Worm (Caenorhabditis elegans) whole organism, L2 larva: Measurements from ENCODE around the gene jmjd-3.2.

Experiments used
- lin-13 ChIP-seq: fragments of 150-350 bp; optimal IDR thresholded peaks from 2 replicates; lab custom pipeline; 2014; ENCODE audit warnings: missing biosample characterization, missing genetic modification reagents, missing genetic modification characterization
- nhr-237 ChIP-seq: fragments of 150-350 bp; optimal IDR thresholded peaks from 2 replicates; lab custom pipeline; 2014; ENCODE audit warnings: missing biosample characterization, missing genetic modification characterization
- snpc-4 ChIP-seq: fragments of 150-350 bp; optimal IDR thresholded peaks from 2 replicates; lab custom pipeline; 2014; ENCODE audit warnings: missing biosample characterization, missing genetic modification characterization
- unc-39 ChIP-seq: fragments of 150-350 bp; optimal IDR thresholded peaks from 2 replicates; lab custom pipeline; 2014; ENCODE audit warnings: missing biosample characterization, missing genetic modification characterization
- zag-1 ChIP-seq: fragments of 150-350 bp; optimal IDR thresholded peaks from 2 replicates; lab custom pipeline; 2014; ENCODE audit warnings: missing biosample characterization, missing genetic modification characterization

- TF ChIP-seq lin-13 (GFP tag; lab: Kevin White, UChicago) (no peak), unc-39 (tag; lab: Kevin White, UChicago) (no peak), nhr-237 (no peak), zag-1 (tag; lab: Kevin White, UChicago) (no peak), snpc-4 (no peak)
Observed at ce11 chrX:14491103-14491502, 43.1 kb downstream of the jmjd-3.2 start.
